Worm (Caenorhabditis elegans): ENCODE results near the gene pdi-1.

Gene pdi-1

ce11 chrIII:3672839-3673238 is 28.4 kb downstream of the pdi-1 start (continued):
- TF ChIP-seq lsy-2 (tag; optimal IDR thresholded peaks at IDR 0.05): peak in 1 of 2 experiments; percentile 37
- TF ChIP-seq hlh-11 (tag; optimal IDR thresholded peaks at IDR 0.05): peak; percentile 24
- TF ChIP-seq snpc-1.2 (GFP tag; IDR thresholded peaks at IDR 0.05): no peak
- no peak for TF ChIP-seq nhr-111 (GFP tag; optimal IDR thresholded peaks at IDR 0.05)
- TF ChIP-seq hmg-1.1 (GFP tag; IDR thresholded peaks at IDR 0.05): peak; percentile 37; the same call in 1 of the 2 replicates
- peak; percentile 47 for TF ChIP-seq mep-1 (tag; optimal IDR thresholded peaks at IDR 0.05)

- TF ChIP-seq nhr-11 (tag; optimal IDR thresholded peaks at IDR 0.05) (peak; percentile 32), lsy-2 (tag; optimal IDR thresholded peaks at IDR 0.05) (peak in 1 of 2 experiments; percentile 36), hmg-1.1 (GFP tag; IDR thresholded peaks at IDR 0.05) (0 out of 2 replicates have a peak, but pooled peaks have one; percentile 8), mes-2 (tag; optimal IDR thresholded peaks at IDR 0.05; ENCODE audit: poor library complexity, severe bottlenecking) (no peak), F44E2.7 (GFP tag; IDR thresholded peaks at IDR 0.05) (no peak), aly-2 (tag; optimal IDR thresholded peaks at IDR 0.05) (no peak)
Observed at ce11 chrIII:3670984-3671383, 30.3 kb downstream of the pdi-1 start.

DNA sequence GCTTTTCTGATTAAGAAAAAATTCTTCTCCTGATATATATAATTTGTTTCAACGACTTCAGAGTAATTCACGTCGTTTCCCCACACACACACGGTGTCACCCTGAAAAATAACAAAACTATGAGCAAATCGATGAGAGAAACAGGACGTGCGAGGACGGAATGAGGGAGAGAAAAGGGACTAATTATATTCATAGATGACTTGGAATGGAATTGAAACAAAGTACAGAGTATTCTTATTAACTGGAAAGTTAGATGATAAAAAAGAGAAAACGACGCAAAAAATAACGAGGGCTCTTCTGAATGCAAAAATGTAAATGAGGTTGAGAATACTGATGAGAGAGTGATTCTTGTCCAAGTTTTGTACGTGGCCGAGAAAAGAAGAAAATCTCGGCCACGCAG is 30.9 kb downstream of the pdi-1 start, which contains the start of gene C46F11.6:
C46F11.6 (minus strand) TSS at position 101 of the 400 bp plus-strand sequence.
- TF ChIP-seq mxl-3 (GFP tag; optimal IDR thresholded peaks at IDR 0.05) (no peak), hlh-30 (tag; optimal IDR thresholded peaks at IDR 0.05; ENCODE audit: insufficient read depth) (no peak), unc-62 (GFP tag; optimal IDR thresholded peaks at IDR 0.05 in 1 of 2) (peak in 1 of 2 experiments; percentile 58), unc-62 (tag; optimal IDR thresholded peaks at IDR 0.05) (no peak), mep-1 (tag; optimal IDR thresholded peaks at IDR 0.05) (no peak)

ce11 chrIII:3664224-3664623 is 37.0 kb downstream of the pdi-1 start, which contains the start of gene C46F11.4:
Gene C46F11.4 (minus strand): TSS chrIII:3664304.
- no peak for TF ChIP-seq lin-29 (GFP tag; IDR thresholded peaks at IDR 0.05)
- no peak for TF ChIP-seq snpc-4 (tag; optimal IDR thresholded peaks at IDR 0.05)
- TF ChIP-seq nhr-28 (tag; optimal IDR thresholded peaks at IDR 0.05): peak; percentile 92
- peak; percentile 43 for TF ChIP-seq dpl-1 (GFP tag; optimal IDR thresholded peaks at IDR 0.05)
- no peak for TF ChIP-seq lir-3 (tag; optimal IDR thresholded peaks at IDR 0.05)
- peak; percentile 62 for TF ChIP-seq duxl-1 (tag; optimal IDR thresholded peaks at IDR 0.05; ENCODE audit: poor library complexity)
- no peak for TF ChIP-seq fos-1 (tag; optimal IDR thresholded peaks at IDR 0.05)
- 0 out of 2 replicates have a peak, but pooled peaks have one; percentile 71 for TF ChIP-seq daf-19 (GFP tag; conservative IDR thresholded peaks at IDR 0.05)
- peak; percentile 40 for TF ChIP-seq dve-1 (tag; optimal IDR thresholded peaks at IDR 0.05; ENCODE audit: insufficient read depth)
- TF ChIP-seq lin-38 (GFP tag; IDR thresholded peaks at IDR 0.05): peak; percentile 48
- TF ChIP-seq lin-39 (tag; optimal IDR thresholded peaks at IDR 0.05): no peak
- no peak for TF ChIP-seq pqm-1 (tag; optimal IDR thresholded peaks at IDR 0.05)
- no peak for TF ChIP-seq dmd-9 (GFP tag; IDR thresholded peaks at IDR 0.05)
- no peak for TF ChIP-seq hlh-11 (tag; optimal IDR thresholded peaks at IDR 0.05)
- no peak for TF ChIP-seq ceh-44 (GFP tag; IDR thresholded peaks at IDR 0.05)
- TF ChIP-seq arid-1 (GFP tag; conservative IDR thresholded peaks at IDR 0.05): peak; percentile 36; the same call in 1 of the 2 replicates
- no peak for TF ChIP-seq mxl-3 (GFP tag; optimal IDR thresholded peaks at IDR 0.05)
- no peak for TF ChIP-seq nhr-102 (tag; optimal IDR thresholded peaks at IDR 0.05)
- TF ChIP-seq hmg-1.1 (GFP tag; IDR thresholded peaks at IDR 0.05): peak; percentile 50; the same call in 1 of the 2 replicates
- TF ChIP-seq hlh-30 (tag; optimal IDR thresholded peaks at IDR 0.05; ENCODE audit: insufficient read depth): peak; percentile 67
- no peak for TF ChIP-seq daf-16 (GFP tag; optimal IDR thresholded peaks at IDR 0.05)
- no peak for TF ChIP-seq daf-16 (tag; optimal IDR thresholded peaks at IDR 0.05)
- no peak for TF ChIP-seq nhr-25 (tag; optimal IDR thresholded peaks at IDR 0.05; ENCODE audit: borderline replicate concordance, insufficient read depth)
- TF ChIP-seq lsy-2 (tag; optimal IDR thresholded peaks at IDR 0.05): peak; percentile 5 to 67
- no peak for TF ChIP-seq attf-4 (tag; optimal IDR thresholded peaks at IDR 0.05)
- TF ChIP-seq nhr-6 (tag; optimal IDR thresholded peaks at IDR 0.05): peak; percentile 15
- peak; percentile 87 for TF ChIP-seq mes-2 (tag; optimal IDR thresholded peaks at IDR 0.05; ENCODE audit: poor library complexity, severe bottlenecking)
- peak; percentile 14 for TF ChIP-seq unc-130 (GFP tag; optimal IDR thresholded peaks at IDR 0.05)
- TF ChIP-seq tra-1 (GFP tag; IDR thresholded peaks at IDR 0.05): no peak
- TF ChIP-seq mep-1 (tag; optimal IDR thresholded peaks at IDR 0.05): peak; percentile 66
- TF ChIP-seq lin-13 (GFP tag; optimal IDR thresholded peaks at IDR 0.05): peak; percentile 45
- no peak for TF ChIP-seq daf-12 (tag; optimal IDR thresholded peaks at IDR 0.05)
- no peak for TF ChIP-seq snpc-1.2 (GFP tag; IDR thresholded peaks at IDR 0.05)
- TF ChIP-seq aha-1 (tag): peak; percentile 49
- no peak for TF ChIP-seq Y105C5A.15 (GFP tag; IDR thresholded peaks at IDR 0.05)
- TF ChIP-seq T20F7.1 (GFP tag; optimal IDR thresholded peaks at IDR 0.05): no peak

All from whole organism, L4 larva.